Fruit fly (Drosophila melanogaster): ENCODE results near the gene CG11327.
A peak's percentile ranks its signal among the peaks of the same experiment; 100 is the strongest.

CG11327 gene

DNA sequence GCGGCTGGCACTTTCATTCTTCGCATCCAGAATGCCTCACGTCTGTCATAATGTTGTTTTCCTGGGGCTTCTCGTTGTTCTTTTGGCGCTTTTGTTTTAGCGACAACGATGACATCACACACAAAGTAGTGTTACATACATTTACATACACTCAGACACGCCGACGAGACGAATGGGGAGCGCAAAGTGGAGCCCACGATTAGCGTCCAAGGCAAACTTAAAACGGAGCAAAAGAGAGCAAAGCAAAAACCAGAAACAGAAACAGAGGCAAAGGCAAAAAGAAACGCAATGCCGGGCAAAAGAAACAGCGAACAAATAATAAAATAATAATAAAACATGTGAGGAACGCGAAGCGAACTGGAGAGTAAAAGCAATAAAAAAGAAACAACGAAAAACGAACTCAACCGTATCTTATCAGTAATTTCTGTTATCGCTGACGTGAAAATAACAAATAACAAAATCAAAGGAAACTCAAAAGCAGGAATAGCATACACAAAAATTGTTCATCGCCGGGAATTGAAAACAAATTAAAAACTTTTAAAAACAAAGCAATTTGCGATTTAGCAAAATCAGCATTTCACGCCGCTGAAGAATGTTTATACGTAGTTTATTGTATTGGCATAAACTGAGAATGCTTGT is 42.0 kb downstream of the CG11327 start (continued):
- peak; percentile 75 for TF ChIP-seq Eip78C (GFP tag)
- peak in 1 of 2 experiments; percentile 52 for TF ChIP-seq ss (GFP tag; optimal IDR thresholded peaks at IDR 0.05)
- TF ChIP-seq CG34406 (GFP tag; optimal IDR thresholded peaks at IDR 0.05): no peak
- peak; percentile 43 for TF ChIP-seq fkh (GFP tag; optimal IDR thresholded peaks at IDR 0.05)
- no peak for TF ChIP-seq esn (GFP tag; optimal IDR thresholded peaks at IDR 0.05)
- no peak for TF ChIP-seq fd59A (GFP tag; optimal IDR thresholded peaks at IDR 0.05)
- TF ChIP-seq Sox14 (GFP tag; optimal IDR thresholded peaks at IDR 0.05): no peak
- no peak for TF ChIP-seq CG3032 (tag; optimal IDR thresholded peaks at IDR 0.05)
- no peak for TF ChIP-seq CG11294 (GFP tag; IDR thresholded peaks at IDR 0.05)
- TF ChIP-seq OdsH (GFP tag; optimal IDR thresholded peaks at IDR 0.05): no peak
- no peak for TF ChIP-seq Ets96B (tag; optimal IDR thresholded peaks at IDR 0.05)
- TF ChIP-seq CG6163 (GFP tag; IDR thresholded peaks at IDR 0.05): peak; percentile 86; the same call in 2 of the 3 replicates
- peak; percentile 34 for TF ChIP-seq CG6276 (GFP tag; optimal IDR thresholded peaks at IDR 0.05)
- no peak for TF ChIP-seq Hr38 (GFP tag; optimal IDR thresholded peaks at IDR 0.05)
- no peak for TF ChIP-seq CG4318 (GFP tag; optimal IDR thresholded peaks at IDR 0.05)
- no peak for TF ChIP-seq CG3919 (GFP tag; optimal IDR thresholded peaks at IDR 0.05)
- peak; percentile 71 for TF ChIP-seq svp (GFP tag)
- TF ChIP-seq lz (GFP tag; optimal IDR thresholded peaks at IDR 0.05): no peak

- TF ChIP-seq CG3032 (tag; optimal IDR thresholded peaks at IDR 0.05) (no peak), fkh (GFP tag; optimal IDR thresholded peaks at IDR 0.05) (peak; percentile 81), Eip93F (GFP tag; optimal IDR thresholded peaks at IDR 0.05) (peak; percentile 14), spab (GFP tag; optimal IDR thresholded peaks at IDR 0.05) (no peak), esn (GFP tag; optimal IDR thresholded peaks at IDR 0.05) (peak; percentile 9), vri (GFP tag; optimal IDR thresholded peaks at IDR 0.05) (peak; percentile 39), topi (GFP tag; optimal IDR thresholded peaks at IDR 0.05) (no peak), CG6854 (GFP tag; optimal IDR thresholded peaks at IDR 0.05) (no peak), svp (GFP tag) (peak; percentile 42)
Observed at dm6 chr2L:6643218-6643756, 43.2 kb downstream of the CG11327 start.
